Worm (Caenorhabditis elegans) whole organism, early embryonic: ENCODE measurements around the gene F11G11.13.

Experiments
- ama-1 ChIP-seq: fragments of 150-350 bp; optimal IDR thresholded peaks from 2 replicates; lab custom pipeline; 2014
- ets-7 ChIP-seq: sonication (generic microtip); optimal IDR thresholded peaks from 2 replicates; lab custom pipeline; 2016; ENCODE audit warnings: missing genotype, missing genetic modification characterization, missing compliant biosample characterization
- hnd-1 ChIP-seq: sonication (generic microtip); optimal IDR thresholded peaks from 2 replicates; lab custom pipeline; 2016; ENCODE audit warnings: missing genetic modification characterization, missing compliant biosample characterization
- sea-1 ChIP-seq: fragments of 200-800 bp; sonication (Bioruptor generic); conservative IDR thresholded peaks from 2 replicates; pipeline ENCODE4 v1.3.6; 2022; ENCODE audit warnings: missing genetic modification characterization, missing compliant biosample characterization

ce11 chrII:4914214-4914613 is 38.2 kb upstream of the F11G11.13 start, which contains the start of gene R05F9.11:
- TF ChIP-seq sea-1 (GFP tag; lab: Robert Waterston, UW) (no peak), ama-1 (lab: Kevin White, UChicago) (no peak), hnd-1 (tag; lab: Kevin White, UChicago) (no peak), ets-7 (tag; lab: Kevin White, UChicago) (no peak)
